Worm (Caenorhabditis elegans) whole organism, L1 larva: Measurements from ENCODE around the gene erd-2.1.

Experiments used
- C34B4.2 ChIP-seq: sonication (generic microtip); optimal IDR thresholded peaks from 2 replicates; lab custom pipeline; 2017; ENCODE audit warnings: mild to moderate bottlenecking, missing genetic modification characterization, missing compliant biosample characterization
- F16B12.6 ChIP-seq: fragments of 150-350 bp; optimal IDR thresholded peaks from 2 replicates; lab custom pipeline; 2014; ENCODE audit warnings: missing biosample characterization, missing genetic modification characterization
- aha-1 ChIP-seq: fragments of 150-350 bp; optimal IDR thresholded peaks from 2 replicates; lab custom pipeline; 2014; ENCODE audit warnings: missing biosample characterization, missing genetic modification characterization
- aly-2 ChIP-seq: fragments of 150-350 bp; optimal IDR thresholded peaks from 2 replicates; lab custom pipeline; 2014; ENCODE audit warnings: missing biosample characterization, missing genetic modification characterization
- ama-1 ChIP-seq: fragments of 150-350 bp; optimal IDR thresholded peaks from 2 replicates; lab custom pipeline; 2014
- blmp-1 ChIP-seq: fragments of 150-350 bp; optimal IDR thresholded peaks from 2 replicates; lab custom pipeline; 2014; ENCODE audit warnings: missing biosample characterization, missing genetic modification characterization
- ceh-63 ChIP-seq: fragments of 200-800 bp; sonication (Bioruptor generic); optimal IDR thresholded peaks from 2 replicates; lab custom pipeline; 2018; ENCODE audit warnings: mild to moderate bottlenecking, missing genetic modification characterization, missing compliant biosample characterization
- ceh-88 ChIP-seq: fragments of 200-800 bp; sonication (Bioruptor generic); IDR thresholded peaks from 2 replicates; pipeline ENCODE4 v1.3.6; 2022; ENCODE audit warnings: missing genetic modification characterization, missing compliant biosample characterization
- ces-1 ChIP-seq: fragments of 150-350 bp; optimal IDR thresholded peaks from 2 replicates; lab custom pipeline; 2014; ENCODE audit warnings: missing biosample characterization, missing genetic modification reagents, missing genetic modification characterization
- dpl-1 ChIP-seq, 3 experiments: fragments of 150-350 bp in 2 of 3; sonication (generic microtip) in 1 of 3; optimal IDR thresholded peaks; 2 replicates each; lab custom pipeline; 2014 to 2017; ENCODE audit warnings: missing biosample characterization in 3 of 3, missing genetic modification characterization in 3 of 3, missing genetic modification reagents in 3 of 3
- dsc-1 ChIP-seq: sonication (generic microtip); optimal IDR thresholded peaks from 2 replicates; lab custom pipeline; 2016; ENCODE audit warnings: mild to moderate bottlenecking, missing genetic modification characterization, missing compliant biosample characterization
- efl-1 ChIP-seq, 4 experiments: fragments of 150-350 bp; optimal IDR thresholded peaks in 3 of 4; peaks in 1 of 4; 1 replicate in 1 of 4; 2 replicates in 3 of 4; lab custom pipeline; 2014; ENCODE audit warnings: missing biosample characterization in 2 of 4, missing genetic modification characterization in 2 of 4, missing genetic modification reagents in 2 of 4
- efl-3 ChIP-seq: fragments of 200-800 bp; sonication (Bioruptor generic); optimal IDR thresholded peaks from 2 replicates; lab custom pipeline; 2018; ENCODE audit warnings: mild to moderate bottlenecking, missing genetic modification characterization, missing compliant biosample characterization
- egl-13 ChIP-seq: sonication (generic microtip); optimal IDR thresholded peaks from 2 replicates; lab custom pipeline; 2016; ENCODE audit warnings: missing genotype, missing genetic modification reagents, missing genetic modification characterization, missing compliant biosample characterization
- egl-27 ChIP-seq, 2 experiments: fragments of 150-350 bp in 1 of 2; sonication (generic microtip); optimal IDR thresholded peaks; 3 replicates each; lab custom pipeline; 2017 to 2018; ENCODE audit warnings: missing biosample characterization in 2 of 2, missing genetic modification characterization in 2 of 2, missing genetic modification reagents in 2 of 2
- elt-2 ChIP-seq: sonication (generic microtip); optimal IDR thresholded peaks from 2 replicates; lab custom pipeline; 2016; ENCODE audit warnings: missing genetic modification characterization, mild to moderate bottlenecking, inconsistent platforms, missing compliant biosample characterization, missing genetic modification reagents
- elt-3 ChIP-seq, 6 experiments: fragments of 150-350 bp in 1 of 6; sonication (generic microtip); optimal IDR thresholded peaks; 2 replicates each; lab custom pipeline; 2017 to 2018; ENCODE audit warnings: missing biosample characterization in 6 of 6, missing genetic modification characterization in 6 of 6, inconsistent platforms in 1 of 6
- ets-5 ChIP-seq: fragments of 200-800 bp; sonication (Bioruptor generic); IDR thresholded peaks from 2 replicates; pipeline ENCODE4 v1.3.6; 2022; ENCODE audit warnings: missing genetic modification characterization, missing compliant biosample characterization
- fkh-10 ChIP-seq: sonication (generic microtip); optimal IDR thresholded peaks from 2 replicates; lab custom pipeline; 2017; ENCODE audit warnings: missing biosample characterization, missing genetic modification reagents, missing genetic modification characterization
- fkh-4 ChIP-seq: sonication (generic microtip); optimal IDR thresholded peaks from 2 replicates; lab custom pipeline; 2016; ENCODE audit warnings: missing compliant biosample characterization, missing genetic modification characterization, borderline replicate concordance
- fkh-8 ChIP-seq: sonication (generic microtip); optimal IDR thresholded peaks from 2 replicates; lab custom pipeline; 2016; ENCODE audit warnings: mild to moderate bottlenecking, missing genetic modification characterization, missing compliant biosample characterization
- hlh-17 ChIP-seq: fragments of 200-800 bp; sonication (Bioruptor generic); optimal IDR thresholded peaks from 2 replicates; lab custom pipeline; 2018; ENCODE audit warnings: missing genetic modification characterization, mild to moderate bottlenecking, missing compliant biosample characterization, moderate library complexity, borderline replicate concordance
- isw-1 ChIP-seq: fragments of 200-800 bp; sonication (Bioruptor generic); IDR thresholded peaks from 2 replicates; pipeline ENCODE4 v1.3.6; 2022; ENCODE audit warnings: missing genetic modification characterization, missing compliant biosample characterization
- jun-1 ChIP-seq: fragments of 150-350 bp; optimal IDR thresholded peaks from 2 replicates; lab custom pipeline; 2014; ENCODE audit warnings: missing biosample characterization, missing genetic modification reagents, missing genetic modification characterization
- lin-13 ChIP-seq: fragments of 150-350 bp; optimal IDR thresholded peaks from 2 replicates; lab custom pipeline; 2014; ENCODE audit warnings: missing biosample characterization, missing genetic modification reagents, missing genetic modification characterization
- lin-14 ChIP-seq: fragments of 200-800 bp; sonication (Bioruptor generic); optimal IDR thresholded peaks from 2 replicates; lab custom pipeline; 2018; ENCODE audit warnings: mild to moderate bottlenecking, missing genetic modification characterization, moderate library complexity, missing compliant biosample characterization
- lin-35 ChIP-seq, 2 experiments: fragments of 150-350 bp; optimal IDR thresholded peaks; 2 replicates each; lab custom pipeline; 2014; ENCODE audit warnings: missing biosample characterization in 2 of 2, missing genetic modification characterization in 2 of 2, missing genetic modification reagents in 2 of 2
- lir-3 ChIP-seq: sonication (generic microtip); optimal IDR thresholded peaks from 2 replicates; lab custom pipeline; 2016; ENCODE audit warnings: mild to moderate bottlenecking, missing genetic modification characterization, moderate library complexity, missing compliant biosample characterization; ENCODE audit not compliant: poor library complexity
- mab-9 ChIP-seq: fragments of 200-800 bp; sonication (Bioruptor generic); IDR thresholded peaks from 2 replicates; pipeline ENCODE4 v1.3.6; 2022; ENCODE audit warnings: missing genetic modification reagents, missing genetic modification characterization, missing compliant biosample characterization
- nhr-12 ChIP-seq: sonication (generic microtip); optimal IDR thresholded peaks from 2 replicates; lab custom pipeline; 2017; ENCODE audit warnings: missing biosample characterization, missing genetic modification characterization
- nhr-20 ChIP-seq: sonication (generic microtip); optimal IDR thresholded peaks from 2 replicates; lab custom pipeline; 2016; ENCODE audit warnings: mild to moderate bottlenecking, missing genetic modification characterization, missing compliant biosample characterization
- nhr-237 ChIP-seq: fragments of 150-350 bp; optimal IDR thresholded peaks from 2 replicates; lab custom pipeline; 2014; ENCODE audit warnings: missing biosample characterization, missing genetic modification characterization
- nhr-71 ChIP-seq: sonication (generic microtip); optimal IDR thresholded peaks from 2 replicates; lab custom pipeline; 2016; ENCODE audit warnings: mild to moderate bottlenecking, missing genetic modification characterization, moderate library complexity, missing compliant biosample characterization
- nhr-76 ChIP-seq: sonication (generic microtip); optimal IDR thresholded peaks from 2 replicates; lab custom pipeline; 2017; ENCODE audit warnings: missing biosample characterization, missing genetic modification characterization
- nhr-77 ChIP-seq: fragments of 150-350 bp; optimal IDR thresholded peaks from 2 replicates; lab custom pipeline; 2014; ENCODE audit warnings: missing biosample characterization, missing genetic modification characterization
- nhr-85 ChIP-seq: sonication (generic microtip); peaks from one replicate; lab custom pipeline; 2016; ENCODE audit warnings: missing genetic modification characterization, inconsistent platforms, missing compliant biosample characterization
- nhr-90 ChIP-seq: sonication (generic microtip); optimal IDR thresholded peaks from 2 replicates; lab custom pipeline; 2016; ENCODE audit warnings: mild to moderate bottlenecking, missing genetic modification characterization, missing compliant biosample characterization; ENCODE audit not compliant: poor library complexity
- pag-3 ChIP-seq: sonication (generic microtip); optimal IDR thresholded peaks from 2 replicates; lab custom pipeline; 2017; ENCODE audit warnings: missing genetic modification characterization, mild to moderate bottlenecking, missing compliant biosample characterization, antibody characterized with exemption, borderline replicate concordance; ENCODE audit not compliant: insufficient read depth
- pqm-1 ChIP-seq: sonication (generic microtip); optimal IDR thresholded peaks from 3 replicates; lab custom pipeline; 2017; ENCODE audit warnings: missing biosample characterization, missing genetic modification characterization
- rnt-1 ChIP-seq: sonication (generic microtip); optimal IDR thresholded peaks from 2 replicates; lab custom pipeline; 2016; ENCODE audit warnings: mild to moderate bottlenecking, missing genetic modification characterization, moderate library complexity, missing compliant biosample characterization
- snpc-4 ChIP-seq: fragments of 150-350 bp; optimal IDR thresholded peaks from 2 replicates; lab custom pipeline; 2014; ENCODE audit warnings: missing biosample characterization, missing genetic modification characterization
- snu-23 ChIP-seq: sonication (generic microtip); optimal IDR thresholded peaks from 2 replicates; lab custom pipeline; 2016; ENCODE audit warnings: missing genetic modification characterization, missing compliant biosample characterization
- sox-4 ChIP-seq: sonication (generic microtip); optimal IDR thresholded peaks from 2 replicates; lab custom pipeline; 2016; ENCODE audit warnings: missing genetic modification characterization, missing compliant biosample characterization
- sup-37 ChIP-seq: fragments of 200-800 bp; sonication (Bioruptor generic); optimal IDR thresholded peaks from 2 replicates; lab custom pipeline; 2018; ENCODE audit warnings: mild to moderate bottlenecking, missing genetic modification characterization, missing compliant biosample characterization
- tlp-1 ChIP-seq: fragments of 150-350 bp; optimal IDR thresholded peaks from 2 replicates; lab custom pipeline; 2014; ENCODE audit warnings: missing biosample characterization, missing genetic modification characterization
- unc-98 ChIP-seq: fragments of 200-800 bp; sonication (Bioruptor generic); IDR thresholded peaks from 2 replicates; pipeline ENCODE4 v1.3.6; 2022; ENCODE audit warnings: missing genetic modification characterization, missing compliant biosample characterization
- vab-15 ChIP-seq: sonication (generic microtip); optimal IDR thresholded peaks from 2 replicates; lab custom pipeline; 2017; ENCODE audit warnings: missing genotype, mild to moderate bottlenecking, missing genetic modification characterization, missing compliant biosample characterization
- xbp-1 ChIP-seq: sonication (generic microtip); optimal IDR thresholded peaks from 2 replicates; lab custom pipeline; 2016; ENCODE audit warnings: missing genetic modification characterization, missing compliant biosample characterization
- zag-1 ChIP-seq: fragments of 150-350 bp; optimal IDR thresholded peaks from 2 replicates; lab custom pipeline; 2014; ENCODE audit warnings: missing biosample characterization, missing genetic modification characterization
- zip-4 ChIP-seq: fragments of 200-800 bp; sonication (Bioruptor generic); optimal IDR thresholded peaks from 2 replicates; lab custom pipeline; 2018; ENCODE audit warnings: mild to moderate bottlenecking, missing genetic modification characterization, moderate library complexity, missing compliant biosample characterization
- ztf-11 ChIP-seq, 2 experiments: sonication (generic microtip); optimal IDR thresholded peaks; 2 replicates each; lab custom pipeline; 2016 to 2017; ENCODE audit warnings: missing genetic modification characterization in 2 of 2, missing biosample characterization in 1 of 2, missing compliant biosample characterization in 1 of 2

erd-2.1 gene

ce11 chrX:10148235-10148872, 10.3 kb downstream of the erd-2.1 start (continued):
- no peak for TF ChIP-seq nhr-237 (tag; lab: Kevin White, UChicago)
- TF ChIP-seq fkh-8 (tag; lab: Kevin White, UChicago): no peak
- TF ChIP-seq egl-13 (tag; lab: Kevin White, UChicago): no peak
- no peak for TF ChIP-seq pag-3 (tag; lab: Kevin White, UChicago)
- no peak for TF ChIP-seq fkh-10 (GFP tag; lab: Kevin White, UChicago)
- peak; percentile 12 for TF ChIP-seq nhr-20 (tag; lab: Kevin White, UChicago)
- no peak for TF ChIP-seq aly-2 (tag; lab: Kevin White, UChicago)
- TF ChIP-seq fkh-4 (tag; lab: Kevin White, UChicago): no peak
- peak; percentile 51 for TF ChIP-seq nhr-85 (tag; lab: Kevin White, UChicago)
- TF ChIP-seq tlp-1: no peak
- no peak for TF ChIP-seq nhr-12 (tag; lab: Kevin White, UChicago)
- no peak for TF ChIP-seq sox-4 (tag; lab: Kevin White, UChicago)
- TF ChIP-seq lir-3 (tag; lab: Kevin White, UChicago): no peak
- peak; percentile 9 for TF ChIP-seq elt-2 (tag; lab: Kevin White, UChicago)
- TF ChIP-seq dpl-1 (GFP tag; optimal IDR thresholded peaks at IDR 0.05; lab: Kevin White, UChicago): no peak
- no peak for TF ChIP-seq pqm-1
- no peak for TF ChIP-seq lin-35 (GFP tag; optimal IDR thresholded peaks at IDR 0.05; lab: Kevin White, UChicago)
- TF ChIP-seq egl-27 (tag; optimal IDR thresholded peaks at IDR 0.05; lab: Kevin White, UChicago): peak in 1 of 2 experiments; percentile 18
- no peak for TF ChIP-seq nhr-90
- TF ChIP-seq efl-3 (GFP tag; lab: Kevin White, UChicago): no peak
- TF ChIP-seq nhr-76: no peak
- peak in 1 of 2 experiments; percentile 22 for TF ChIP-seq ztf-11 (tag; optimal IDR thresholded peaks at IDR 0.05; lab: Kevin White, UChicago)
- no peak for TF ChIP-seq efl-1 (optimal IDR thresholded peaks at IDR 0.05; lab: Kevin White, UChicago)
- no peak for TF ChIP-seq efl-1 (GFP tag; optimal IDR thresholded peaks at IDR 0.05 in 1 of 2; lab: Kevin White, UChicago)
- TF ChIP-seq C34B4.2 (tag; lab: Kevin White, UChicago): no peak
- no peak for TF ChIP-seq ces-1
- TF ChIP-seq dsc-1 (tag; lab: Kevin White, UChicago): no peak
- peak; percentile 16 for TF ChIP-seq snu-23 (GFP tag; lab: Kevin White, UChicago)
- TF ChIP-seq ets-5 (GFP tag; lab: Robert Waterston, UW): no peak
- no peak for TF ChIP-seq nhr-77 (tag; lab: Kevin White, UChicago)
- TF ChIP-seq aha-1 (tag; lab: Kevin White, UChicago): no peak
- no peak for TF ChIP-seq xbp-1 (tag; lab: Kevin White, UChicago)
- TF ChIP-seq snpc-4 (tag; lab: Kevin White, UChicago): no peak
- no peak for TF ChIP-seq blmp-1 (tag; lab: Kevin White, UChicago)
- TF ChIP-seq jun-1 (tag; lab: Kevin White, UChicago): no peak
- peak; percentile 7 for TF ChIP-seq rnt-1
- TF ChIP-seq ceh-88 (GFP tag; lab: Robert Waterston, UW): no peak
- TF ChIP-seq hlh-17 (GFP tag; lab: Kevin White, UChicago): no peak
- no peak for TF ChIP-seq zag-1 (tag; lab: Kevin White, UChicago)
- no peak for TF ChIP-seq F16B12.6 (tag; lab: Kevin White, UChicago)
- TF ChIP-seq sup-37 (GFP tag; lab: Kevin White, UChicago): no peak
- peak; percentile 33 for TF ChIP-seq lin-14 (GFP tag; lab: Kevin White, UChicago)
- TF ChIP-seq unc-98 (GFP tag; lab: Robert Waterston, UW): no peak
- TF ChIP-seq mab-9 (GFP tag; lab: Robert Waterston, UW): no peak
- TF ChIP-seq ceh-63 (GFP tag; lab: Kevin White, UChicago): no peak
- TF ChIP-seq lin-13 (GFP tag; lab: Kevin White, UChicago): no peak
- no peak for TF ChIP-seq ama-1
- TF ChIP-seq nhr-71 (tag; lab: Kevin White, UChicago): peak; percentile 35
- TF ChIP-seq elt-3 (tag; optimal IDR thresholded peaks at IDR 0.05; lab: Kevin White, UChicago): no peak
- no peak for TF ChIP-seq isw-1 (GFP tag; lab: Robert Waterston, UW)
- TF ChIP-seq zip-4 (GFP tag; lab: Kevin White, UChicago): no peak
- TF ChIP-seq vab-15 (tag; lab: Kevin White, UChicago): no peak
